Worm (Caenorhabditis elegans): ENCODE measurements around the gene atf-7.

The atf-7 gene

ce11 chrIII:4498938-4499337 is at the start of gene atf-7, which contains the start of gene C07G2.5:
TSS of gene atf-7 (minus strand) at chrIII:4499045.
TSS of gene C07G2.5 (minus strand) at chrIII:4499038.
- TF ChIP-seq ceh-90 (tag; optimal IDR thresholded peaks at IDR 0.05) (no peak), mep-1 (tag; optimal IDR thresholded peaks at IDR 0.05) (no peak), fos-1 (tag; optimal IDR thresholded peaks at IDR 0.05) (no peak), sup-37 (GFP tag; optimal IDR thresholded peaks at IDR 0.05) (no peak), fkh-10 (GFP tag; optimal IDR thresholded peaks at IDR 0.05) (no peak), nhr-11 (tag; optimal IDR thresholded peaks at IDR 0.05) (no peak), xbp-1 (tag; optimal IDR thresholded peaks at IDR 0.05) (no peak), Y116A8C.19 (tag; optimal IDR thresholded peaks at IDR 0.05; ENCODE audit: borderline replicate concordance) (no peak), pag-3 (tag; optimal IDR thresholded peaks at IDR 0.05; ENCODE audit: borderline replicate concordance, insufficient read depth) (no peak), lin-39 (tag; optimal IDR thresholded peaks at IDR 0.05) (no peak), tlp-1 (tag; optimal IDR thresholded peaks at IDR 0.05) (no peak), mab-9 (GFP tag; IDR thresholded peaks at IDR 0.05) (no peak), nhr-76 (tag; optimal IDR thresholded peaks at IDR 0.05) (no peak), ama-1 (optimal IDR thresholded peaks at IDR 0.05) (no peak), ces-1 (GFP tag; optimal IDR thresholded peaks at IDR 0.05) (no peak)

DNA sequence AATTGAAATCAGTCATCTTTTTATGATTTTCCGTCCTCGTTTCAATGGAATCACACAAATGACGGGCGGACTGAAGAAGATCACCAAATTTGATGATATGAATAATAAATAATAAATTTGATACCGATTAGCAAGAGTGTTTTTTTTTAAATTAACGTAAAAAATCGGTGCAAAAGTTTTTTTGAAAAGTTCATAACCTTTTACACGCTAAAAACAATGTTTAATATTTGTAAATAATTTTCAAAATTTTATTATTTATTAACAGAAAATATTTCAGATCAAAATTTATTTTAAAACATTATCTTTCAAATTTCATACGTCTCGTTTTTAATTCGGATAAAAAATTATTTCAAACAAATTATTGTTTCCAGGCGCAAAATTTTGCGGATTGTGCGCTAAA is 46.1 kb upstream of the atf-7 start, which contains the start of gene M88.3:
Gene M88.3 (minus strand): TSS at position 101 of the 400 bp plus-strand sequence.
- TF ChIP-seq nhr-84 (tag; optimal IDR thresholded peaks at IDR 0.05): no peak
- no peak for TF ChIP-seq unc-98 (GFP tag; IDR thresholded peaks at IDR 0.05)
- no peak for TF ChIP-seq mep-1 (tag; optimal IDR thresholded peaks at IDR 0.05)
- no peak for TF ChIP-seq fkh-4 (tag; optimal IDR thresholded peaks at IDR 0.05; ENCODE audit: borderline replicate concordance)
- TF ChIP-seq pax-3 (tag; optimal IDR thresholded peaks at IDR 0.05): no peak
- no peak for TF ChIP-seq egl-27 (tag; optimal IDR thresholded peaks at IDR 0.05)
- no peak for TF ChIP-seq Y116A8C.19 (tag; optimal IDR thresholded peaks at IDR 0.05; ENCODE audit: borderline replicate concordance)

ce11 chrIII:4542362-4542931 is 43.6 kb upstream of the atf-7 start, which contains the start of the genes mrps-34 and cisd-3.1:
TSS of gene mrps-34 (minus strand) at chrIII:4542452.
TSS of gene cisd-3.1 (plus strand) at chrIII:4542881.
- TF ChIP-seq efl-1 (optimal IDR thresholded peaks at IDR 0.05): peak; percentile 7 to 27
- TF ChIP-seq efl-1 (GFP tag; optimal IDR thresholded peaks at IDR 0.05 in 1 of 2): peak in 1 of 2 experiments; percentile 14
- TF ChIP-seq C16A3.4 (tag; optimal IDR thresholded peaks at IDR 0.05): peak; percentile 21
- TF ChIP-seq pqm-1 (tag; optimal IDR thresholded peaks at IDR 0.05): no peak
- no peak for TF ChIP-seq nhr-237 (tag; optimal IDR thresholded peaks at IDR 0.05)
- TF ChIP-seq swsn-7 (tag; optimal IDR thresholded peaks at IDR 0.05): no peak
- TF ChIP-seq nhr-11 (tag; optimal IDR thresholded peaks at IDR 0.05): no peak
- TF ChIP-seq dpl-1 (GFP tag; optimal IDR thresholded peaks at IDR 0.05): peak in 2 of 3 experiments; percentile 7 to 31
- no peak for TF ChIP-seq unc-30 (tag; optimal IDR thresholded peaks at IDR 0.05)
- peak; percentile 8 for TF ChIP-seq F16B12.6 (tag; optimal IDR thresholded peaks at IDR 0.05)
- peak; percentile 19 for TF ChIP-seq snu-23 (GFP tag; optimal IDR thresholded peaks at IDR 0.05)
- TF ChIP-seq mdl-1 (tag; optimal IDR thresholded peaks at IDR 0.05): no peak
- TF ChIP-seq nhr-47 (tag; optimal IDR thresholded peaks at IDR 0.05): no peak
- peak in 1 of 2 experiments; percentile 9 for TF ChIP-seq lin-35 (GFP tag; optimal IDR thresholded peaks at IDR 0.05)
- TF ChIP-seq elt-3 (tag; optimal IDR thresholded peaks at IDR 0.05): no peak
- TF ChIP-seq xbp-1 (tag; optimal IDR thresholded peaks at IDR 0.05): peak; percentile 7
- no peak for TF ChIP-seq vab-15 (tag; optimal IDR thresholded peaks at IDR 0.05)
- TF ChIP-seq grh-1 (GFP tag; IDR thresholded peaks at IDR 0.05): no peak
- TF ChIP-seq ceh-63 (GFP tag; optimal IDR thresholded peaks at IDR 0.05): no peak
- no peak for TF ChIP-seq dsc-1 (tag; optimal IDR thresholded peaks at IDR 0.05)
- peak in 1 of 2 experiments; percentile 57 for TF ChIP-seq lsy-2 (tag; optimal IDR thresholded peaks at IDR 0.05)
- no peak for TF ChIP-seq hlh-17 (GFP tag; optimal IDR thresholded peaks at IDR 0.05; ENCODE audit: borderline replicate concordance)

Measured in whole organism, L1 larva.